Worm (Caenorhabditis elegans): Measurements from ENCODE around the gene D2062.13.
A peak's percentile ranks its signal among the peaks of the same experiment; 100 is the strongest.

D2062.13 gene

ce11 chrII:2564899-2565298 lies 47.5 kb upstream of the D2062.13 start, which contains the start of gene usp-39 (continued):
- TF ChIP-seq nfya-2 (GFP tag; IDR thresholded peaks at IDR 0.05) (no peak), dpl-1 (GFP tag; optimal IDR thresholded peaks at IDR 0.05) (peak; percentile 52), fkh-3 (tag; optimal IDR thresholded peaks at IDR 0.05) (no peak), sea-2 (GFP tag; IDR thresholded peaks at IDR 0.05) (no peak), pbrm-1 (GFP tag; IDR thresholded peaks at IDR 0.05) (0 out of 2 replicates have a peak, but pooled peaks have one; percentile 33), F23B12.7 (tag; optimal IDR thresholded peaks at IDR 0.05; ENCODE audit: insufficient read depth) (peak; percentile 88), Y53F4B.3 (GFP tag; IDR thresholded peaks at IDR 0.05) (no peak), snpc-4 (GFP tag; optimal IDR thresholded peaks at IDR 0.05) (peak; percentile 60), snpc-4 (tag; optimal IDR thresholded peaks at IDR 0.05) (peak in 1 of 4 experiments; percentile 54), gei-17 (GFP tag; optimal IDR thresholded peaks at IDR 0.05) (peak; percentile 39), hrde-1 (tag; optimal IDR thresholded peaks at IDR 0.05; ENCODE audit: borderline replicate concordance) (no peak), athp-1 (tag; optimal IDR thresholded peaks at IDR 0.05) (peak; percentile 47), Y67H2A.10 (GFP tag; conservative IDR thresholded peaks at IDR 0.05) (no peak), zfh-2 (GFP tag; conservative IDR thresholded peaks at IDR 0.05) (no peak), bed-2 (GFP tag; IDR thresholded peaks at IDR 0.05) (no peak), mxl-1 (tag; optimal IDR thresholded peaks at IDR 0.05) (no peak), lsl-1 (GFP tag; optimal IDR thresholded peaks at IDR 0.05) (peak; percentile 62), egrh-3 (GFP tag; IDR thresholded peaks at IDR 0.05) (no peak), ztf-18 (tag; optimal IDR thresholded peaks at IDR 0.05) (no peak), ztf-26 (tag; optimal IDR thresholded peaks at IDR 0.05) (no peak), ztf-28 (GFP tag; IDR thresholded peaks at IDR 0.05) (0 out of 2 replicates have a peak, but pooled peaks have one; percentile 29), nfyb-1 (GFP tag; IDR thresholded peaks at IDR 0.05) (0 out of 2 replicates have a peak, but pooled peaks have one; percentile 36), hlh-12 (tag; optimal IDR thresholded peaks at IDR 0.05) (no peak), Y79H2A.3 (GFP tag; conservative IDR thresholded peaks at IDR 0.05) (no peak), ceh-91 (GFP tag; IDR thresholded peaks at IDR 0.05) (no peak)

DNA sequence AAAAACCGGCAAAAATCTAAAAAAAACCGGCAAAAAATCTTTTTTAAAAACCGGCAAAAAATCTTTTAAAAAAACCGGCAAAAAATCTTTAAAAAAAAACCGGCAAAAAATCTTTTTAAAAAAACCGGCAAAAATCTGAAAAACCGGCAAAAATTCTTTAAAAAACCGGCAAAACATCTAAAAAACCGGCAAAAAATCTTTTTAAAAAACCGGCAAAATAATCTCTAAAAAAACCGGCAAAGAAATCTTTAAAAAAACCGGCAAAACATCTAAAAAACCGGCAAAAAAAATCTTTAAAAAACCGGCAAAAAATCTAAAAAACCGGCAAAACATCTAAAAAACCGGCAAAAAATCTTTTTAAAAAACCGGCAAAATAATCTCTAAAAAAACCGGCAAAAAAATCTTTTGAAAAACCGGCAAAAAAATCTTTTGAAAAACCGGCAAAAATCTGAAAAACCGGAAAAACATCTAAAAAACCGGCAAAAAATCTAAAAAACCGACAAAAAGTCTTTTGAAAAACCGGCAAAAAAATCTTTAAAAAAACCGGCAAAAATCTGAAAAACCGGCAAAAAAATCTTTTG lies 41.9 kb upstream of the D2062.13 start:
- peak; percentile 60 for TF ChIP-seq hlh-12 (tag; optimal IDR thresholded peaks at IDR 0.05)
- peak; percentile 6 for TF ChIP-seq F10E7.11 (tag; optimal IDR thresholded peaks at IDR 0.05)

- TF ChIP-seq C06A6.2 (GFP tag; conservative IDR thresholded peaks at IDR 0.05) (no peak), mcd-1 (GFP tag; IDR thresholded peaks at IDR 0.05) (no peak), B0019.2 (GFP tag; conservative IDR thresholded peaks at IDR 0.05) (no peak), nfya-2 (GFP tag; IDR thresholded peaks at IDR 0.05) (no peak), lin-26 (GFP tag; IDR thresholded peaks at IDR 0.05) (no peak), mel-28 (tag; optimal IDR thresholded peaks at IDR 0.05; ENCODE audit: borderline replicate concordance) (no peak), tlf-1 (GFP tag; optimal IDR thresholded peaks at IDR 0.05) (no peak), ztf-22 (GFP tag; optimal IDR thresholded peaks at IDR 0.05) (no peak), egl-44 (GFP tag; IDR thresholded peaks at IDR 0.05) (no peak), efl-1 (GFP tag; optimal IDR thresholded peaks at IDR 0.05) (no peak), fkh-3 (tag; optimal IDR thresholded peaks at IDR 0.05) (no peak), ztf-26 (tag; optimal IDR thresholded peaks at IDR 0.05) (no peak), nfya-1 (tag; optimal IDR thresholded peaks at IDR 0.05; ENCODE audit: borderline replicate concordance, insufficient read depth) (no peak), dpl-1 (GFP tag; optimal IDR thresholded peaks at IDR 0.05) (no peak), F57A8.1 (GFP tag; optimal IDR thresholded peaks at IDR 0.05) (no peak), T26A5.8 (tag; optimal IDR thresholded peaks at IDR 0.05) (no peak), ztf-25 (GFP tag; IDR thresholded peaks at IDR 0.05) (no peak), ztf-3 (GFP tag; optimal IDR thresholded peaks at IDR 0.05) (no peak), ceh-27 (GFP tag; optimal IDR thresholded peaks at IDR 0.05) (no peak), akir-1 (GFP tag; optimal IDR thresholded peaks at IDR 0.05) (no peak)
These were observed 34.2 kb upstream of the D2062.13 start for ce11 chrII:2578216-2578615.

Data from whole organism, young adult.